Fruit fly (Drosophila melanogaster): ENCODE measurements around the gene mmm.

mmm gene

DNA sequence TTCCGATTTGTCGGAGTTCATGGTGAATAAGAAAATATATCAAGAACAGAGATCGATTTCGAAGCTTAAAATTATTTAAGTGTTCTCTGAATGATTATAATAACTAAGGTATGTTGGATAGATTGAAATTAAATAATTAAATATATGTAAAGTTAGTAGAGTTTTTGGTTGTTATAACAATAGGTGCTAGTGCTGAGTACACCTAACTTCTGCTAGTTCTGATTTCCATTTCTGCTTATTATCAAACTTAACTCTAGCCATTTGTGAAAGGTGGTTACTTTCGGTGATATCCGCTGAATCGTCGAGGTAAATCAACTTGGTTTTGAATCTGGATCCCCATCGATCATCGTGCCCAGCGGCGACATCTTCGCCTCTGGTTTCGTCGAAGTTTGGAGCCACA, 7.6 kb downstream of the mmm start, which contains the start of gene t-Grip84:
TSS of gene t-Grip84 (minus strand) at position 101 of the 400 bp plus-strand sequence.
- TF ChIP-seq insv (optimal IDR thresholded peaks at IDR 0.05) (no peak), h (optimal IDR thresholded peaks at IDR 0.05) (no peak), psq (optimal IDR thresholded peaks at IDR 0.05) (no peak)

dm6 chr3L:7592113-7592752, 9.0 kb downstream of the mmm start:
- TF ChIP-seq ttk (optimal IDR thresholded peaks at IDR 0.05) (no peak), psq (optimal IDR thresholded peaks at IDR 0.05) (no peak), h (optimal IDR thresholded peaks at IDR 0.05) (no peak), insv (optimal IDR thresholded peaks at IDR 0.05) (no peak), Myc (optimal IDR thresholded peaks at IDR 0.05) (no peak), Sin3A (optimal IDR thresholded peaks at IDR 0.05) (no peak)

- TF ChIP-seq insv (optimal IDR thresholded peaks at IDR 0.05) (no peak), psq (optimal IDR thresholded peaks at IDR 0.05) (no peak), Sin3A (optimal IDR thresholded peaks at IDR 0.05) (no peak)
Measured at dm6 chr3L:7592791-7593190, 9.5 kb downstream of the mmm start, which contains the start of gene Pura. Gene Pura (plus strand): TSS chr3L:7593091.

dm6 chr3L:7598329-7598728, 15.1 kb downstream of the mmm start:
- TF ChIP-seq Sin3A (optimal IDR thresholded peaks at IDR 0.05): no peak
- TF ChIP-seq insv (optimal IDR thresholded peaks at IDR 0.05): no peak
- no peak for TF ChIP-seq psq (optimal IDR thresholded peaks at IDR 0.05)
- TF ChIP-seq Myc (optimal IDR thresholded peaks at IDR 0.05): no peak
- no peak for TF ChIP-seq h (optimal IDR thresholded peaks at IDR 0.05)
- no peak for TF ChIP-seq ttk (optimal IDR thresholded peaks at IDR 0.05)

DNA sequence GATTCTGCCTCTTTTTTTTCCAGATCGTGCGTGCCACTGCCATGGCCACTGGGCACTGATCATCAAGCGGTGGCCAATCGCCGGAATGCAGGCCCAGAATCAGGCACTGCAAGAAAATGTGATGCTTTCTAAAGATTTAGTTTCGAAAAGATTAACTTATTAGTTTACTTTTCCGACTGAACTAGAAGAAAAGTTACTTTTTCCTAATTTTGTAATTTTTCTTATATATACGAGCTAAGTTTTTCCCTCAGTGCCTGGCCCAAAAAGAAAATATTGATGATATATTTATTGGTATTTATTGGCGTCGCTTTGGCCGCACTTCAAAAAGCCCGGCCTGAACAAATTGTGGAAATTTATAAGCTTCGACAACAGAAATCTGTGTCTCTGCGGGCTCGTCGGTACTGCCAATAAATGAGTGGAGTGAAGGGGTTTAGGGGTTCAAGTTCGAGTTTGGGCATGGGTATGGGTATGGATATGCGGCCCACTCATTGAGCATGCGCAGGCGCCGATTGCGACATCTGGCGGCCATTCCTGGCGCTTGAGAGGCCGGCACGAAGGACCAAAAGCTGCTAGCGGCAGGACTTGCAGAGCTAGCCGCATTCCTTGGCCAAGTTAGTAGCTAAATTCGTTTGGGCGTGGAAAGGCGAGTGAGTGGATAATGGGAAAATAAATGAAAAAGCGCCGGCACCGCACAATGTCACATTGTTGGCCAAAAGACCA, 18.0 kb downstream of the mmm start:
- TF ChIP-seq ttk (optimal IDR thresholded peaks at IDR 0.05): no peak
- no peak for TF ChIP-seq Myc (optimal IDR thresholded peaks at IDR 0.05)
- no peak for TF ChIP-seq psq (optimal IDR thresholded peaks at IDR 0.05)
- no peak for TF ChIP-seq insv (optimal IDR thresholded peaks at IDR 0.05)
- no peak for TF ChIP-seq h (optimal IDR thresholded peaks at IDR 0.05)
- TF ChIP-seq Sin3A (optimal IDR thresholded peaks at IDR 0.05): no peak

DNA sequence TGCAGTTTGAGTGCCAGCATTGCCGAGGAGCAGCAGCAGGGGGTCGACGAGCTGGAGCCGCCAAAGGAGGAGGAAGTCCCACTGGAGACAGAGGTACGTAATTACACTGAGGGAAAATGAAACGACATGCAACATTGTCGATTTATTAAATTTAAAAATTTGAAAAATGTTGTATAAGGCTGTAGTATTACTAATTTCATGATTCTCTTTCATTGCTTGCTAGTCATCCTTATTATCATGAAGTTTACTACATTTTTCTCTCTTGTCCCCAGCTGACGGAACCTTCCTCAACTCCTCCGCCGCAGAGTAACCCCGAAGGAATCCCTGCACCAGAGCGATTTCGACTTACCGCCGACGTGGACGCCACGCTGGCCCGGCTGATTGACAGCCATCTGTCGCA, 20.1 kb downstream of the mmm start:
- TF ChIP-seq ttk (optimal IDR thresholded peaks at IDR 0.05) (no peak), psq (optimal IDR thresholded peaks at IDR 0.05) (no peak), Myc (optimal IDR thresholded peaks at IDR 0.05) (no peak)

- TF ChIP-seq psq (optimal IDR thresholded peaks at IDR 0.05) (no peak), insv (optimal IDR thresholded peaks at IDR 0.05) (no peak), Myc (optimal IDR thresholded peaks at IDR 0.05) (no peak), ttk (optimal IDR thresholded peaks at IDR 0.05) (no peak), Sin3A (optimal IDR thresholded peaks at IDR 0.05) (no peak), h (optimal IDR thresholded peaks at IDR 0.05) (no peak)
Measured at dm6 chr3L:7604863-7605262, 21.6 kb downstream of the mmm start.

DNA sequence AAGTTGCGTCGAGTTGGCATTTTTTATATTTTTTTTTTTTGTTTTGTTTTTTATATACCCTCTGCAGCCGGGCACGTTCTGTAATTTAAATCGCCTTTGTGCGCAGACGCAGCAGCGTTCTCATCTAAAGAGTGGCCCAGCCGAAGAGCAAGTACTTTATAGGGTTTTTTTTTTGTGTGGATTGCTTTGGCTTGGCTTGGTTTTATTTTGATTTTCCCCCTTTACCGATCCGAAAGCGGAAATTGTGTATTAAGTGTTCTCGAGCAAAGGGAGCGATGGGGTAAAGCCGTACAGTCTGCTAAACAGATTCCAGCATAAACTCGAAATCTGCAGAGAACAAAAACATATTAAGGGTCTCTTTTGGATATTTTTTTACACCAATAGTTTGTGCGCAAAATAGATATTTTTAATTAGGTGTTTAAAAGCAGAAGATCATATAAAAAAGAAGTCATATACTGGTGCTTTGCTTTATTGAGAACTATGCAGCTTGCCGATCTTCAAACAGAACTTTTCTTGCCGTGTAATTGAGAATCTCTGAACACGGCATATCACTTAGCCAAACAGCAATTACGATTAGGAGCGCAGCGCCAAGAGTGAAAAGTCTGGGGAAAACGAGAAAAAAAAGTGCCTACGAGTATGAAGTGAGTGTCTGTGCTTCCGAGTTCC, 23.2 kb downstream of the mmm start:
- TF ChIP-seq h (optimal IDR thresholded peaks at IDR 0.05) (no peak), ttk (optimal IDR thresholded peaks at IDR 0.05) (no peak), psq (optimal IDR thresholded peaks at IDR 0.05) (no peak), insv (optimal IDR thresholded peaks at IDR 0.05) (no peak), Sin3A (optimal IDR thresholded peaks at IDR 0.05) (no peak), Myc (optimal IDR thresholded peaks at IDR 0.05) (no peak)

DNA sequence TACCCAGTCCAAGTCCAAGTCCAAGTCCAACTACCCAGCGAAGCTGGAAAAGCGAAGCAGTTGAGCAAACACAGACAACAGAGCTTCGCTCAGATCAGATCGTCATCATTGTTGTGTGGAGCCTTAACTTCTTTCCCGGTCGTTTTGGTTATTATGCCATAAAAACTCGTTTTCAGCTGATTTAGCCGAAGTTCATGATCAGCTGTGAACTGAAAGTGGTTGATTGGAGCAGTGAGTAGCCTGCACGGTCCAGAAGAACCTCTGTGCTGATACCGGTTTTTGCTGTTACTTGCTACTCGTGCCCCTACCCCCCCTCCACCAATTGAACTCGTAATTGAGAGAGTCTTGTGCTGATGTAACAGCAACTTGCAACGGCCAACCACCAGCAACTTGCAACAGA, 27.3 kb downstream of the mmm start:
- TF ChIP-seq Sin3A (optimal IDR thresholded peaks at IDR 0.05) (no peak), h (optimal IDR thresholded peaks at IDR 0.05) (no peak), psq (optimal IDR thresholded peaks at IDR 0.05) (no peak), ttk (optimal IDR thresholded peaks at IDR 0.05) (no peak), Myc (optimal IDR thresholded peaks at IDR 0.05) (no peak), insv (optimal IDR thresholded peaks at IDR 0.05) (no peak)

- TF ChIP-seq h (optimal IDR thresholded peaks at IDR 0.05) (no peak), ttk (optimal IDR thresholded peaks at IDR 0.05) (no peak), Myc (optimal IDR thresholded peaks at IDR 0.05) (no peak), Sin3A (optimal IDR thresholded peaks at IDR 0.05) (no peak), insv (optimal IDR thresholded peaks at IDR 0.05) (no peak), psq (optimal IDR thresholded peaks at IDR 0.05) (no peak)
Measured at dm6 chr3L:7611229-7611628, 28.0 kb downstream of the mmm start.

dm6 chr3L:7614226-7614625, 31.0 kb downstream of the mmm start:
- TF ChIP-seq ttk (optimal IDR thresholded peaks at IDR 0.05) (no peak), h (optimal IDR thresholded peaks at IDR 0.05) (no peak)

dm6 chr3L:7617436-7617979, 34.3 kb downstream of the mmm start:
- TF ChIP-seq h (optimal IDR thresholded peaks at IDR 0.05) (no peak), ttk (optimal IDR thresholded peaks at IDR 0.05) (no peak), Sin3A (optimal IDR thresholded peaks at IDR 0.05) (no peak), Myc (optimal IDR thresholded peaks at IDR 0.05) (no peak)

All from Kc167 (cell line).